Worm (Caenorhabditis elegans) whole organism, L1 larva: Measurements from ENCODE around the gene eif-3.L.
A peak's percentile ranks its signal among the peaks of the same experiment; 100 is the strongest.

Source experiments
- F16B12.6 ChIP-seq: fragments of 150-350 bp; optimal IDR thresholded peaks from 2 replicates; lab custom pipeline; 2014; ENCODE audit warnings: missing biosample characterization, missing genetic modification characterization
- aha-1 ChIP-seq: fragments of 150-350 bp; optimal IDR thresholded peaks from 2 replicates; lab custom pipeline; 2014; ENCODE audit warnings: missing biosample characterization, missing genetic modification characterization
- aly-2 ChIP-seq: fragments of 150-350 bp; optimal IDR thresholded peaks from 2 replicates; lab custom pipeline; 2014; ENCODE audit warnings: missing biosample characterization, missing genetic modification characterization
- blmp-1 ChIP-seq: fragments of 150-350 bp; optimal IDR thresholded peaks from 2 replicates; lab custom pipeline; 2014; ENCODE audit warnings: missing biosample characterization, missing genetic modification characterization
- ceh-82 ChIP-seq, 3 experiments: fragments of 150-350 bp in 1 of 3; sonication (generic microtip) in 2 of 3; optimal IDR thresholded peaks; 2 replicates each; lab custom pipeline; 2014 to 2017; ENCODE audit warnings: missing biosample characterization in 3 of 3, missing genetic modification characterization in 3 of 3
- ceh-88 ChIP-seq: fragments of 200-800 bp; sonication (Bioruptor generic); IDR thresholded peaks from 2 replicates; pipeline ENCODE4 v1.3.6; 2022; ENCODE audit warnings: missing genetic modification characterization, missing compliant biosample characterization
- ces-1 ChIP-seq: fragments of 150-350 bp; optimal IDR thresholded peaks from 2 replicates; lab custom pipeline; 2014; ENCODE audit warnings: missing biosample characterization, missing genetic modification reagents, missing genetic modification characterization
- dpl-1 ChIP-seq, 3 experiments: fragments of 150-350 bp in 2 of 3; sonication (generic microtip) in 1 of 3; optimal IDR thresholded peaks; 2 replicates each; lab custom pipeline; 2014 to 2017; ENCODE audit warnings: missing biosample characterization in 3 of 3, missing genetic modification characterization in 3 of 3, missing genetic modification reagents in 3 of 3
- dsc-1 ChIP-seq: sonication (generic microtip); optimal IDR thresholded peaks from 2 replicates; lab custom pipeline; 2016; ENCODE audit warnings: mild to moderate bottlenecking, missing genetic modification characterization, missing compliant biosample characterization
- elt-2 ChIP-seq: sonication (generic microtip); optimal IDR thresholded peaks from 2 replicates; lab custom pipeline; 2016; ENCODE audit warnings: missing genetic modification characterization, mild to moderate bottlenecking, inconsistent platforms, missing compliant biosample characterization, missing genetic modification reagents
- elt-3 ChIP-seq, 6 experiments: fragments of 150-350 bp in 1 of 6; sonication (generic microtip); optimal IDR thresholded peaks; 2 replicates each; lab custom pipeline; 2017 to 2018; ENCODE audit warnings: missing biosample characterization in 6 of 6, missing genetic modification characterization in 6 of 6, inconsistent platforms in 1 of 6
- fkh-10 ChIP-seq: sonication (generic microtip); optimal IDR thresholded peaks from 2 replicates; lab custom pipeline; 2017; ENCODE audit warnings: missing biosample characterization, missing genetic modification reagents, missing genetic modification characterization
- fkh-4 ChIP-seq: sonication (generic microtip); optimal IDR thresholded peaks from 2 replicates; lab custom pipeline; 2016; ENCODE audit warnings: missing compliant biosample characterization, missing genetic modification characterization, borderline replicate concordance
- fkh-8 ChIP-seq: sonication (generic microtip); optimal IDR thresholded peaks from 2 replicates; lab custom pipeline; 2016; ENCODE audit warnings: mild to moderate bottlenecking, missing genetic modification characterization, missing compliant biosample characterization
- fos-1 ChIP-seq: fragments of 150-350 bp; optimal IDR thresholded peaks from 2 replicates; lab custom pipeline; 2014; ENCODE audit warnings: missing biosample characterization, missing genetic modification characterization
- grh-1 ChIP-seq: fragments of 200-800 bp; sonication (Bioruptor generic); IDR thresholded peaks from 2 replicates; pipeline ENCODE4 v1.3.6; 2022; ENCODE audit warnings: missing genetic modification reagents, missing genetic modification characterization, missing compliant biosample characterization
- hlh-17 ChIP-seq: fragments of 200-800 bp; sonication (Bioruptor generic); optimal IDR thresholded peaks from 2 replicates; lab custom pipeline; 2018; ENCODE audit warnings: missing genetic modification characterization, mild to moderate bottlenecking, missing compliant biosample characterization, moderate library complexity, borderline replicate concordance
- hlh-4 ChIP-seq: sonication (generic microtip); optimal IDR thresholded peaks from 2 replicates; lab custom pipeline; 2016; ENCODE audit warnings: mild to moderate bottlenecking, missing genetic modification characterization, missing compliant biosample characterization
- hpl-2 ChIP-seq: fragments of 150-350 bp; optimal IDR thresholded peaks from 2 replicates; lab custom pipeline; 2014; ENCODE audit warnings: missing biosample characterization, missing genetic modification reagents, missing genetic modification characterization
- irx-1 ChIP-seq: sonication (generic microtip); optimal IDR thresholded peaks from 2 replicates; lab custom pipeline; 2016; ENCODE audit warnings: missing genetic modification characterization, missing compliant biosample characterization
- isw-1 ChIP-seq: fragments of 200-800 bp; sonication (Bioruptor generic); IDR thresholded peaks from 2 replicates; pipeline ENCODE4 v1.3.6; 2022; ENCODE audit warnings: missing genetic modification characterization, missing compliant biosample characterization
- lin-15B ChIP-seq: fragments of 150-350 bp; sonication (generic microtip); optimal IDR thresholded peaks from 3 replicates; lab custom pipeline; 2014; ENCODE audit warnings: missing biosample characterization, missing genetic modification characterization
- lin-35 ChIP-seq, 2 experiments: fragments of 150-350 bp; optimal IDR thresholded peaks; 2 replicates each; lab custom pipeline; 2014; ENCODE audit warnings: missing biosample characterization in 2 of 2, missing genetic modification characterization in 2 of 2, missing genetic modification reagents in 2 of 2
- lin-39 ChIP-seq: fragments of 150-350 bp; optimal IDR thresholded peaks from 2 replicates; lab custom pipeline; 2014; ENCODE audit warnings: missing biosample characterization, missing genetic modification reagents, missing genetic modification characterization
- lir-3 ChIP-seq: sonication (generic microtip); optimal IDR thresholded peaks from 2 replicates; lab custom pipeline; 2016; ENCODE audit warnings: mild to moderate bottlenecking, missing genetic modification characterization, moderate library complexity, missing compliant biosample characterization; ENCODE audit not compliant: poor library complexity
- mab-9 ChIP-seq: fragments of 200-800 bp; sonication (Bioruptor generic); IDR thresholded peaks from 2 replicates; pipeline ENCODE4 v1.3.6; 2022; ENCODE audit warnings: missing genetic modification reagents, missing genetic modification characterization, missing compliant biosample characterization
- mdl-1 ChIP-seq, 2 experiments: fragments of 150-350 bp; optimal IDR thresholded peaks; 2 replicates each; lab custom pipeline; 2014 to 2017; ENCODE audit warnings: missing biosample characterization in 2 of 2, missing genetic modification characterization in 2 of 2, inconsistent platforms in 1 of 2
- mef-2 ChIP-seq: fragments of 150-350 bp; optimal IDR thresholded peaks from 2 replicates; lab custom pipeline; 2014; ENCODE audit warnings: missing biosample characterization, missing genetic modification characterization
- mep-1 ChIP-seq: fragments of 150-350 bp; optimal IDR thresholded peaks from 2 replicates; lab custom pipeline; 2014; ENCODE audit warnings: missing biosample characterization, missing genetic modification characterization
- nhr-12 ChIP-seq: sonication (generic microtip); optimal IDR thresholded peaks from 2 replicates; lab custom pipeline; 2017; ENCODE audit warnings: missing biosample characterization, missing genetic modification characterization
- nhr-19 ChIP-seq: fragments of 200-800 bp; sonication (Bioruptor generic); conservative IDR thresholded peaks from 2 replicates; pipeline ENCODE4 v1.3.6; 2022; ENCODE audit warnings: missing genetic modification characterization, missing compliant biosample characterization
- nhr-20 ChIP-seq: sonication (generic microtip); optimal IDR thresholded peaks from 2 replicates; lab custom pipeline; 2016; ENCODE audit warnings: mild to moderate bottlenecking, missing genetic modification characterization, missing compliant biosample characterization
- nhr-47 ChIP-seq: sonication (generic microtip); optimal IDR thresholded peaks from 2 replicates; lab custom pipeline; 2016; ENCODE audit warnings: mild to moderate bottlenecking, missing genetic modification characterization, moderate library complexity, missing compliant biosample characterization
- nhr-76 ChIP-seq: sonication (generic microtip); optimal IDR thresholded peaks from 2 replicates; lab custom pipeline; 2017; ENCODE audit warnings: missing biosample characterization, missing genetic modification characterization
- nhr-90 ChIP-seq: sonication (generic microtip); optimal IDR thresholded peaks from 2 replicates; lab custom pipeline; 2016; ENCODE audit warnings: mild to moderate bottlenecking, missing genetic modification characterization, missing compliant biosample characterization; ENCODE audit not compliant: poor library complexity
- pax-3 ChIP-seq: fragments of 200-800 bp; sonication (Bioruptor generic); optimal IDR thresholded peaks from 2 replicates; lab custom pipeline; 2018; ENCODE audit warnings: mild to moderate bottlenecking, missing genetic modification characterization, moderate library complexity, missing compliant biosample characterization
- pqm-1 ChIP-seq: sonication (generic microtip); optimal IDR thresholded peaks from 3 replicates; lab custom pipeline; 2017; ENCODE audit warnings: missing biosample characterization, missing genetic modification characterization
- rnt-1 ChIP-seq: sonication (generic microtip); optimal IDR thresholded peaks from 2 replicates; lab custom pipeline; 2016; ENCODE audit warnings: mild to moderate bottlenecking, missing genetic modification characterization, moderate library complexity, missing compliant biosample characterization
- snpc-4 ChIP-seq: fragments of 150-350 bp; optimal IDR thresholded peaks from 2 replicates; lab custom pipeline; 2014; ENCODE audit warnings: missing biosample characterization, missing genetic modification characterization
- sox-4 ChIP-seq: sonication (generic microtip); optimal IDR thresholded peaks from 2 replicates; lab custom pipeline; 2016; ENCODE audit warnings: missing genetic modification characterization, missing compliant biosample characterization
- sup-37 ChIP-seq: fragments of 200-800 bp; sonication (Bioruptor generic); optimal IDR thresholded peaks from 2 replicates; lab custom pipeline; 2018; ENCODE audit warnings: mild to moderate bottlenecking, missing genetic modification characterization, missing compliant biosample characterization
- swsn-7 ChIP-seq: sonication (generic microtip); optimal IDR thresholded peaks from 2 replicates; lab custom pipeline; 2016; ENCODE audit warnings: missing genetic modification characterization, missing compliant biosample characterization
- tbx-2 ChIP-seq: sonication (generic microtip); optimal IDR thresholded peaks from 2 replicates; lab custom pipeline; 2016; ENCODE audit warnings: missing genetic modification characterization, missing compliant biosample characterization
- tlp-1 ChIP-seq: fragments of 150-350 bp; optimal IDR thresholded peaks from 2 replicates; lab custom pipeline; 2014; ENCODE audit warnings: missing biosample characterization, missing genetic modification characterization
- unc-130 ChIP-seq: fragments of 150-350 bp; optimal IDR thresholded peaks from 2 replicates; lab custom pipeline; 2017; ENCODE audit warnings: missing biosample characterization, missing genetic modification characterization, inconsistent platforms
- unc-30 ChIP-seq: sonication (generic microtip); optimal IDR thresholded peaks from 2 replicates; lab custom pipeline; 2017; ENCODE audit warnings: missing biosample characterization, missing genetic modification characterization
- unc-98 ChIP-seq: fragments of 200-800 bp; sonication (Bioruptor generic); IDR thresholded peaks from 2 replicates; pipeline ENCODE4 v1.3.6; 2022; ENCODE audit warnings: missing genetic modification characterization, missing compliant biosample characterization
- xbp-1 ChIP-seq: sonication (generic microtip); optimal IDR thresholded peaks from 2 replicates; lab custom pipeline; 2016; ENCODE audit warnings: missing genetic modification characterization, missing compliant biosample characterization
- ztf-4 ChIP-seq: fragments of 150-350 bp; optimal IDR thresholded peaks from 2 replicates; lab custom pipeline; 2014; ENCODE audit warnings: missing biosample characterization, missing genetic modification characterization

The eif-3.L gene

DNA sequence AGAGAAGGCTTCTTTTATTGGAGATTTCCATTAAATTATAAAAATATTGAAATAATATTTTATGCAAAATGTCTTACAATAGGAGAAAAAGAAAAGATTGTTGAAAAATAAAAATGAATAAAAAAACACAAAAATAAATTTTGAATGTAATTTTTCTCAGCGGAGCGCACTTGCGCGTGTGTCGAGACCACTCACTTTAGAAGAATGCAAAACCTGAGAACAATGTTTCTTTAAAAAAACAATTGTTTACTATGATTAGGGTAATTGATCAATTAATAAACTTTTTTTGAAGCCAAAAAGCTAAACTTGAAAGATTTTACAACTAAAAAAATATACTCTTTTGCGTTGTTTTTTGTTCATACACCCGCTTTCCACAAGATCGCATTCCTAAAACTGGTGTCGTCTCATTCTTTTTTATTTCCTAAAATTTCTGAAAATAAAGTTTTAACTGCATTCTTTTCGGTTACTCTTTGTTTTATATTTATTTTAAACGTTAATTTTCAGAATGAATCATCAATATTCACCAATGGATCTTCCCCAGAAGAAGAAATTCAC is 28.0 kb downstream of the eif-3.L start, which contains the start of gene ttc-4 (continued):
- TF ChIP-seq ztf-4 (tag; lab: Kevin White, UChicago) = no peak
- peak; percentile 48 for TF ChIP-seq lin-15B (tag; lab: Kevin White, UChicago)
- peak; percentile 19 for TF ChIP-seq rnt-1 (tag; lab: Kevin White, UChicago)
- peak; percentile 33 for TF ChIP-seq xbp-1 (tag; lab: Kevin White, UChicago)
- peak; percentile 28 for TF ChIP-seq blmp-1 (tag; lab: Kevin White, UChicago)
- no peak for TF ChIP-seq dsc-1 (tag; lab: Kevin White, UChicago)
- no peak for TF ChIP-seq pax-3 (tag; lab: Kevin White, UChicago)
- TF ChIP-seq ces-1 = no peak
- no peak for TF ChIP-seq nhr-19 (GFP tag; lab: Robert Waterston, UW)
- peak; percentile 28; the same call in 1 of the 2 replicates for TF ChIP-seq isw-1 (GFP tag; lab: Robert Waterston, UW)
- TF ChIP-seq fkh-8 (tag; lab: Kevin White, UChicago) = peak; percentile 45
- no peak for TF ChIP-seq hpl-2 (GFP tag; lab: Kevin White, UChicago)
- TF ChIP-seq mab-9 = no peak
- TF ChIP-seq mdl-1 (tag; optimal IDR thresholded peaks at IDR 0.05; lab: Kevin White, UChicago) = no peak
- peak; percentile 11 to 67 (median 41) for TF ChIP-seq dpl-1 (GFP tag; optimal IDR thresholded peaks at IDR 0.05; lab: Kevin White, UChicago)
- peak; percentile 40 for TF ChIP-seq unc-130 (tag; lab: Kevin White, UChicago)
- TF ChIP-seq unc-30 (tag; lab: Kevin White, UChicago) = no peak
- peak; percentile 23 for TF ChIP-seq tbx-2 (tag; lab: Kevin White, UChicago)
- TF ChIP-seq unc-98 = no peak
- TF ChIP-seq lir-3 (tag; lab: Kevin White, UChicago) = peak; percentile 63
- peak; percentile 17 for TF ChIP-seq irx-1 (tag; lab: Kevin White, UChicago)
- TF ChIP-seq nhr-47 = peak; percentile 43
- peak; percentile 8 for TF ChIP-seq elt-2 (tag; lab: Kevin White, UChicago)
- no peak for TF ChIP-seq ceh-88 (GFP tag; lab: Robert Waterston, UW)
- TF ChIP-seq sox-4 (tag; lab: Kevin White, UChicago) = no peak
- no peak for TF ChIP-seq nhr-12 (tag; lab: Kevin White, UChicago)
- no peak for TF ChIP-seq mef-2 (tag; lab: Kevin White, UChicago)
- TF ChIP-seq elt-3 (tag; optimal IDR thresholded peaks at IDR 0.05; lab: Kevin White, UChicago) = peak in 1 of 6 experiments; percentile 21
- TF ChIP-seq F16B12.6 (tag; lab: Kevin White, UChicago) = peak; percentile 12
- TF ChIP-seq hlh-17 = no peak
- TF ChIP-seq aly-2 (tag; lab: Kevin White, UChicago) = no peak
- no peak for TF ChIP-seq hlh-4
- peak; percentile 26 for TF ChIP-seq nhr-90 (tag; lab: Kevin White, UChicago)
- no peak for TF ChIP-seq pqm-1 (tag; lab: Kevin White, UChicago)
- no peak for TF ChIP-seq fkh-10 (GFP tag; lab: Kevin White, UChicago)
- peak in 2 of 3 experiments; percentile 1 for TF ChIP-seq ceh-82 (tag; optimal IDR thresholded peaks at IDR 0.05; lab: Kevin White, UChicago)
- no peak for TF ChIP-seq fkh-4
- no peak for TF ChIP-seq grh-1
- peak; percentile 41 to 73 for TF ChIP-seq lin-35 (GFP tag; optimal IDR thresholded peaks at IDR 0.05; lab: Kevin White, UChicago)

DNA sequence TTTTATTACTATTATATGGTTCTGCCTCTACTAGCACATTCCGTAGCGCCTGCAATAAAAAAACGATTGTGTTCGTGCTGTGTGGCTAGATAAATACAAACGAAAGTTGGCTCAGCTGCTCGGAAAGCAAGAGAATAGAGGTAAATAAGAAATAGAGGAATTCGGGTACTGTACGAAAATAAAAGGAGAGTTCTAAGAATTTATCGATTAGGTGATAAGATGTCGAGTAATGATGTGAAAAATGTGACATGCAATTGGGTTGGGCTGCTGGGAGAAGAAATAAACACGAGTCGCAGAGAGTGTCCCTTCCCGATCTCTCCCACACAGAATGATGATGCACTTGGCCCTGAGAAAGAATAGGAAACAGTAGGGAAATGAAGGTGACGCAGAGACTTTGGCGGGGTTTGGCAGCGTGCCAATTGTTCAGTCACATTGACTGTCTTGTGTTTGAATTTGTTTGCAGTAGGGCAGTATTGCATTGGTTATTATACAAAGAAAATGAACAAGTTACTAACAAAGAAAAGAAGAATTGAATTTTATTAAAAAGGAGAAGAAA is 28.8 kb downstream of the eif-3.L start, which contains the start of gene cdc-14:
Gene cdc-14 (minus strand): TSS at position 51 of the 556 bp plus-strand sequence.
- peak; percentile 84 for TF ChIP-seq mep-1
- peak in 1 of 2 experiments; percentile 87 for TF ChIP-seq mdl-1 (tag; optimal IDR thresholded peaks at IDR 0.05; lab: Kevin White, UChicago)
- peak; percentile 87 for TF ChIP-seq unc-130 (tag; lab: Kevin White, UChicago)
- TF ChIP-seq dpl-1 (GFP tag; optimal IDR thresholded peaks at IDR 0.05; lab: Kevin White, UChicago) = peak; percentile 72 to 81 (median 77)
- no peak for TF ChIP-seq dsc-1 (tag; lab: Kevin White, UChicago)
- TF ChIP-seq tlp-1 (tag; lab: Kevin White, UChicago) = no peak
- peak; percentile 61 for TF ChIP-seq nhr-47
- 0 out of 2 replicates have a peak, but pooled peaks have one; percentile 8 for TF ChIP-seq grh-1
- TF ChIP-seq aly-2 (tag; lab: Kevin White, UChicago) = no peak
- 0 out of 2 replicates have a peak, but pooled peaks have one; percentile 28 for TF ChIP-seq mab-9
- TF ChIP-seq fos-1 (tag; lab: Kevin White, UChicago) = peak; percentile 28
- TF ChIP-seq nhr-19 (GFP tag; lab: Robert Waterston, UW) = peak; percentile 76
- peak; percentile 42 for TF ChIP-seq sup-37
- TF ChIP-seq blmp-1 (tag; lab: Kevin White, UChicago) = peak; percentile 64
- TF ChIP-seq F16B12.6 (tag; lab: Kevin White, UChicago) = peak; percentile 39
- TF ChIP-seq elt-3 (tag; optimal IDR thresholded peaks at IDR 0.05; lab: Kevin White, UChicago) = peak in 2 of 6 experiments; percentile 39 to 73
- TF ChIP-seq nhr-76 (tag; lab: Kevin White, UChicago) = no peak
- peak; percentile 91 for TF ChIP-seq nhr-20 (tag; lab: Kevin White, UChicago)
- peak; percentile 76 for TF ChIP-seq swsn-7 (tag; lab: Kevin White, UChicago)
- TF ChIP-seq tbx-2 (tag; lab: Kevin White, UChicago) = peak; percentile 79
- TF ChIP-seq snpc-4 (tag; lab: Kevin White, UChicago) = peak; percentile 81
- peak; percentile 8 for TF ChIP-seq lin-39 (tag; lab: Kevin White, UChicago)
- no peak for TF ChIP-seq aha-1 (tag; lab: Kevin White, UChicago)
